Worm (Caenorhabditis elegans) whole organism, L1 larva: ENCODE data around the gene dgk-5.
A peak's percentile ranks its signal among the peaks of the same experiment; 100 is the strongest.

ENCODE experiments used
- C16A3.4 ChIP-seq: fragments of 150-350 bp; optimal IDR thresholded peaks from 2 replicates; lab custom pipeline; 2014; ENCODE audit warnings: missing biosample characterization, missing genetic modification characterization
- F16B12.6 ChIP-seq: fragments of 150-350 bp; optimal IDR thresholded peaks from 2 replicates; lab custom pipeline; 2014; ENCODE audit warnings: missing biosample characterization, missing genetic modification characterization
- aha-1 ChIP-seq: fragments of 150-350 bp; optimal IDR thresholded peaks from 2 replicates; lab custom pipeline; 2014; ENCODE audit warnings: missing biosample characterization, missing genetic modification characterization
- alr-1 ChIP-seq: fragments of 200-800 bp; sonication (Bioruptor generic); optimal IDR thresholded peaks from 2 replicates; lab custom pipeline; 2018; ENCODE audit warnings: borderline replicate concordance, mild to moderate bottlenecking, missing genetic modification characterization, missing compliant biosample characterization
- aly-2 ChIP-seq: fragments of 150-350 bp; optimal IDR thresholded peaks from 2 replicates; lab custom pipeline; 2014; ENCODE audit warnings: missing biosample characterization, missing genetic modification characterization
- blmp-1 ChIP-seq: fragments of 150-350 bp; optimal IDR thresholded peaks from 2 replicates; lab custom pipeline; 2014; ENCODE audit warnings: missing biosample characterization, missing genetic modification characterization
- ceh-63 ChIP-seq: fragments of 200-800 bp; sonication (Bioruptor generic); optimal IDR thresholded peaks from 2 replicates; lab custom pipeline; 2018; ENCODE audit warnings: mild to moderate bottlenecking, missing genetic modification characterization, missing compliant biosample characterization
- ceh-90 ChIP-seq: sonication (generic microtip); optimal IDR thresholded peaks from 2 replicates; lab custom pipeline; 2016; ENCODE audit warnings: missing genetic modification characterization, missing compliant biosample characterization
- ces-1 ChIP-seq: fragments of 150-350 bp; optimal IDR thresholded peaks from 2 replicates; lab custom pipeline; 2014; ENCODE audit warnings: missing biosample characterization, missing genetic modification reagents, missing genetic modification characterization
- dpl-1 ChIP-seq, 3 experiments: fragments of 150-350 bp in 2 of 3; sonication (generic microtip) in 1 of 3; optimal IDR thresholded peaks; 2 replicates each; lab custom pipeline; 2014 to 2017; ENCODE audit warnings: missing biosample characterization in 3 of 3, missing genetic modification characterization in 3 of 3, missing genetic modification reagents in 3 of 3
- efl-1 ChIP-seq, 4 experiments: fragments of 150-350 bp; optimal IDR thresholded peaks in 3 of 4; peaks in 1 of 4; 1 replicate in 1 of 4; 2 replicates in 3 of 4; lab custom pipeline; 2014; ENCODE audit warnings: missing biosample characterization in 2 of 4, missing genetic modification characterization in 2 of 4, missing genetic modification reagents in 2 of 4
- efl-3 ChIP-seq: fragments of 200-800 bp; sonication (Bioruptor generic); optimal IDR thresholded peaks from 2 replicates; lab custom pipeline; 2018; ENCODE audit warnings: mild to moderate bottlenecking, missing genetic modification characterization, missing compliant biosample characterization
- egl-13 ChIP-seq: sonication (generic microtip); optimal IDR thresholded peaks from 2 replicates; lab custom pipeline; 2016; ENCODE audit warnings: missing genotype, missing genetic modification reagents, missing genetic modification characterization, missing compliant biosample characterization
- egl-27 ChIP-seq, 2 experiments: fragments of 150-350 bp in 1 of 2; sonication (generic microtip); optimal IDR thresholded peaks; 3 replicates each; lab custom pipeline; 2017 to 2018; ENCODE audit warnings: missing biosample characterization in 2 of 2, missing genetic modification characterization in 2 of 2, missing genetic modification reagents in 2 of 2
- elt-2 ChIP-seq: sonication (generic microtip); optimal IDR thresholded peaks from 2 replicates; lab custom pipeline; 2016; ENCODE audit warnings: missing genetic modification characterization, mild to moderate bottlenecking, inconsistent platforms, missing compliant biosample characterization, missing genetic modification reagents
- ets-5 ChIP-seq: fragments of 200-800 bp; sonication (Bioruptor generic); IDR thresholded peaks from 2 replicates; pipeline ENCODE4 v1.3.6; 2022; ENCODE audit warnings: missing genetic modification characterization, missing compliant biosample characterization
- fkh-10 ChIP-seq: sonication (generic microtip); optimal IDR thresholded peaks from 2 replicates; lab custom pipeline; 2017; ENCODE audit warnings: missing biosample characterization, missing genetic modification reagents, missing genetic modification characterization
- fkh-4 ChIP-seq: sonication (generic microtip); optimal IDR thresholded peaks from 2 replicates; lab custom pipeline; 2016; ENCODE audit warnings: missing compliant biosample characterization, missing genetic modification characterization, borderline replicate concordance
- fkh-8 ChIP-seq: sonication (generic microtip); optimal IDR thresholded peaks from 2 replicates; lab custom pipeline; 2016; ENCODE audit warnings: mild to moderate bottlenecking, missing genetic modification characterization, missing compliant biosample characterization
- fos-1 ChIP-seq: fragments of 150-350 bp; optimal IDR thresholded peaks from 2 replicates; lab custom pipeline; 2014; ENCODE audit warnings: missing biosample characterization, missing genetic modification characterization
- hlh-4 ChIP-seq: sonication (generic microtip); optimal IDR thresholded peaks from 2 replicates; lab custom pipeline; 2016; ENCODE audit warnings: mild to moderate bottlenecking, missing genetic modification characterization, missing compliant biosample characterization
- irx-1 ChIP-seq: sonication (generic microtip); optimal IDR thresholded peaks from 2 replicates; lab custom pipeline; 2016; ENCODE audit warnings: missing genetic modification characterization, missing compliant biosample characterization
- lin-14 ChIP-seq: fragments of 200-800 bp; sonication (Bioruptor generic); optimal IDR thresholded peaks from 2 replicates; lab custom pipeline; 2018; ENCODE audit warnings: mild to moderate bottlenecking, missing genetic modification characterization, moderate library complexity, missing compliant biosample characterization
- lin-15B ChIP-seq: fragments of 150-350 bp; sonication (generic microtip); optimal IDR thresholded peaks from 3 replicates; lab custom pipeline; 2014; ENCODE audit warnings: missing biosample characterization, missing genetic modification characterization
- lin-35 ChIP-seq, 2 experiments: fragments of 150-350 bp; optimal IDR thresholded peaks; 2 replicates each; lab custom pipeline; 2014; ENCODE audit warnings: missing biosample characterization in 2 of 2, missing genetic modification characterization in 2 of 2, missing genetic modification reagents in 2 of 2
- lsy-2 ChIP-seq, 2 experiments: fragments of 150-350 bp; optimal IDR thresholded peaks; 2 replicates each; lab custom pipeline; 2014; ENCODE audit warnings: missing biosample characterization in 2 of 2, missing genetic modification characterization in 2 of 2
- mab-9 ChIP-seq: fragments of 200-800 bp; sonication (Bioruptor generic); IDR thresholded peaks from 2 replicates; pipeline ENCODE4 v1.3.6; 2022; ENCODE audit warnings: missing genetic modification reagents, missing genetic modification characterization, missing compliant biosample characterization
- mef-2 ChIP-seq: fragments of 150-350 bp; optimal IDR thresholded peaks from 2 replicates; lab custom pipeline; 2014; ENCODE audit warnings: missing biosample characterization, missing genetic modification characterization
- mep-1 ChIP-seq: fragments of 150-350 bp; optimal IDR thresholded peaks from 2 replicates; lab custom pipeline; 2014; ENCODE audit warnings: missing biosample characterization, missing genetic modification characterization
- nhr-12 ChIP-seq: sonication (generic microtip); optimal IDR thresholded peaks from 2 replicates; lab custom pipeline; 2017; ENCODE audit warnings: missing biosample characterization, missing genetic modification characterization
- nhr-19 ChIP-seq: fragments of 200-800 bp; sonication (Bioruptor generic); conservative IDR thresholded peaks from 2 replicates; pipeline ENCODE4 v1.3.6; 2022; ENCODE audit warnings: missing genetic modification characterization, missing compliant biosample characterization
- nhr-28 ChIP-seq: fragments of 150-350 bp; optimal IDR thresholded peaks from 2 replicates; lab custom pipeline; 2014; ENCODE audit warnings: missing biosample characterization, missing genetic modification characterization
- pag-3 ChIP-seq: sonication (generic microtip); optimal IDR thresholded peaks from 2 replicates; lab custom pipeline; 2017; ENCODE audit warnings: missing genetic modification characterization, mild to moderate bottlenecking, missing compliant biosample characterization, antibody characterized with exemption, borderline replicate concordance; ENCODE audit not compliant: insufficient read depth
- pax-3 ChIP-seq: fragments of 200-800 bp; sonication (Bioruptor generic); optimal IDR thresholded peaks from 2 replicates; lab custom pipeline; 2018; ENCODE audit warnings: mild to moderate bottlenecking, missing genetic modification characterization, moderate library complexity, missing compliant biosample characterization
- pqm-1 ChIP-seq: sonication (generic microtip); optimal IDR thresholded peaks from 3 replicates; lab custom pipeline; 2017; ENCODE audit warnings: missing biosample characterization, missing genetic modification characterization
- sox-4 ChIP-seq: sonication (generic microtip); optimal IDR thresholded peaks from 2 replicates; lab custom pipeline; 2016; ENCODE audit warnings: missing genetic modification characterization, missing compliant biosample characterization
- swsn-7 ChIP-seq: sonication (generic microtip); optimal IDR thresholded peaks from 2 replicates; lab custom pipeline; 2016; ENCODE audit warnings: missing genetic modification characterization, missing compliant biosample characterization
- tlp-1 ChIP-seq: fragments of 150-350 bp; optimal IDR thresholded peaks from 2 replicates; lab custom pipeline; 2014; ENCODE audit warnings: missing biosample characterization, missing genetic modification characterization
- unc-130 ChIP-seq: fragments of 150-350 bp; optimal IDR thresholded peaks from 2 replicates; lab custom pipeline; 2017; ENCODE audit warnings: missing biosample characterization, missing genetic modification characterization, inconsistent platforms
- unc-30 ChIP-seq: sonication (generic microtip); optimal IDR thresholded peaks from 2 replicates; lab custom pipeline; 2017; ENCODE audit warnings: missing biosample characterization, missing genetic modification characterization
- unc-62 ChIP-seq: fragments of 150-350 bp; optimal IDR thresholded peaks from 2 replicates; lab custom pipeline; 2014; ENCODE audit warnings: missing biosample characterization, missing genetic modification reagents, missing genetic modification characterization
- unc-98 ChIP-seq: fragments of 200-800 bp; sonication (Bioruptor generic); IDR thresholded peaks from 2 replicates; pipeline ENCODE4 v1.3.6; 2022; ENCODE audit warnings: missing genetic modification characterization, missing compliant biosample characterization
- xbp-1 ChIP-seq: sonication (generic microtip); optimal IDR thresholded peaks from 2 replicates; lab custom pipeline; 2016; ENCODE audit warnings: missing genetic modification characterization, missing compliant biosample characterization
- zag-1 ChIP-seq: fragments of 150-350 bp; optimal IDR thresholded peaks from 2 replicates; lab custom pipeline; 2014; ENCODE audit warnings: missing biosample characterization, missing genetic modification characterization
- zip-4 ChIP-seq: fragments of 200-800 bp; sonication (Bioruptor generic); optimal IDR thresholded peaks from 2 replicates; lab custom pipeline; 2018; ENCODE audit warnings: mild to moderate bottlenecking, missing genetic modification characterization, moderate library complexity, missing compliant biosample characterization
- ztf-11 ChIP-seq, 2 experiments: sonication (generic microtip); optimal IDR thresholded peaks; 2 replicates each; lab custom pipeline; 2016 to 2017; ENCODE audit warnings: missing genetic modification characterization in 2 of 2, missing biosample characterization in 1 of 2, missing compliant biosample characterization in 1 of 2

dgk-5 gene

DNA sequence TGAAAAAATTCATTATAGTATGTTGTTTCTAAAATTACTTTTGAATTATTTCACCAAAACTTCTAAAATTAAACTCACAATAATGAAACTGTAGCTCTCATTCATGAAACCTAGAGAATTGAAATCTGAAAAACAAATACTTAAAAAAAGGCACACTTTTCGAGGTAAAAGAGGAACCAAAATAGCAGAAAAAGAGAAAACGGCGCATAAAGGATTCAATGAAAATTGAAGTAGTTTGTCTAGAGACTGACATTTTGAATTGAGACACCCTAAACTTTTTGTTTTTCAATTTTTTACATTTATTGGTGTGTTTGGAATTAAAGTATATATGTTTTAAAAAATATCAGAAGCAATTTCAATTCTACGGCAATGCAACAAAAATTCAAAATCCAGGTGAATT, at the start of gene dgk-5:
dgk-5 (minus strand) TSS at position 101 of the 400 bp plus-strand sequence.
- TF ChIP-seq F16B12.6 (tag; lab: Kevin White, UChicago), result no peak
- no peak for TF ChIP-seq unc-98 (GFP tag; lab: Robert Waterston, UW)
- no peak for TF ChIP-seq egl-13 (tag; lab: Kevin White, UChicago)
- no peak for TF ChIP-seq pag-3
- no peak for TF ChIP-seq unc-62 (GFP tag; lab: Kevin White, UChicago)
- TF ChIP-seq ces-1 (GFP tag; lab: Kevin White, UChicago), result no peak
- TF ChIP-seq fkh-8 (tag; lab: Kevin White, UChicago), result no peak
- TF ChIP-seq fkh-10 (GFP tag; lab: Kevin White, UChicago), result no peak
- TF ChIP-seq swsn-7 (tag; lab: Kevin White, UChicago), result no peak
- no peak for TF ChIP-seq unc-130 (tag; lab: Kevin White, UChicago)
- TF ChIP-seq zag-1 (tag; lab: Kevin White, UChicago), result no peak
- no peak for TF ChIP-seq ets-5 (GFP tag; lab: Robert Waterston, UW)
- no peak for TF ChIP-seq sox-4
- TF ChIP-seq nhr-19 (GFP tag; lab: Robert Waterston, UW), result no peak
- TF ChIP-seq nhr-12 (tag; lab: Kevin White, UChicago), result no peak
- no peak for TF ChIP-seq xbp-1 (tag; lab: Kevin White, UChicago)
- TF ChIP-seq ztf-11 (tag; optimal IDR thresholded peaks at IDR 0.05; lab: Kevin White, UChicago), result no peak
- no peak for TF ChIP-seq lin-14 (GFP tag; lab: Kevin White, UChicago)
- TF ChIP-seq lin-35 (GFP tag; optimal IDR thresholded peaks at IDR 0.05; lab: Kevin White, UChicago), result no peak
- TF ChIP-seq mab-9 (GFP tag; lab: Robert Waterston, UW), result no peak

DNA sequence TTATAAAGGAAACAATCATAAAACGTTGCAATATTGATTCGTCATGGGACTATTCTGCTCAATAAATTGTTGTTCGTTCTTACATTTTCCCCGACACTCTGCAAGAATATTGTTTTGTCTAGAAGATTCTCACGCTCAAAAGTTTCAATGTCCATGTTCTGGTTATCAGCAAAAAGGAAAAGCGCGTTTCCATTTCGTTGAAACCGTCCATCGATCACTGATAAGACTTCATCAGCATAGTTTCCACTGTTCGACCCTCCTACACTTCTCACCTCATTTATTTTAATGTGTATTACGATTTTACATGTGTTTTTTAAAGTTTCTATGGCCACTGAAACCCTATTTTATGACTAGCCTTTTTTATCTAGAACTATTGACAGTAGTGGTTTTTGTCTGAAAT, 49.2 kb upstream of the dgk-5 start:
- TF ChIP-seq blmp-1 (tag; lab: Kevin White, UChicago), result peak; percentile 40
- peak; percentile 57 for TF ChIP-seq elt-2 (tag; lab: Kevin White, UChicago)
- TF ChIP-seq xbp-1 (tag; lab: Kevin White, UChicago), result no peak
- peak; percentile 45 for TF ChIP-seq pqm-1
- TF ChIP-seq efl-1 (optimal IDR thresholded peaks at IDR 0.05; lab: Kevin White, UChicago), result no peak
- peak in 1 of 2 experiments; percentile 87 for TF ChIP-seq efl-1 (GFP tag; optimal IDR thresholded peaks at IDR 0.05 in 1 of 2; lab: Kevin White, UChicago)

ce11 chrII:6519703-6520102, 48.8 kb upstream of the dgk-5 start:
- TF ChIP-seq aly-2 (tag; lab: Kevin White, UChicago), result no peak
- TF ChIP-seq hlh-4, result no peak
- TF ChIP-seq fos-1 (tag; lab: Kevin White, UChicago), result no peak
- TF ChIP-seq blmp-1 (tag; lab: Kevin White, UChicago), result peak; percentile 1
- TF ChIP-seq efl-1 (optimal IDR thresholded peaks at IDR 0.05; lab: Kevin White, UChicago), result peak; percentile 31
- TF ChIP-seq efl-1 (GFP tag; optimal IDR thresholded peaks at IDR 0.05 in 1 of 2; lab: Kevin White, UChicago), result peak; percentile 45 to 94
- no peak for TF ChIP-seq unc-62 (GFP tag; lab: Kevin White, UChicago)
- TF ChIP-seq ceh-90 (tag; lab: Kevin White, UChicago), result no peak
- no peak for TF ChIP-seq tlp-1
- TF ChIP-seq ztf-11 (tag; optimal IDR thresholded peaks at IDR 0.05; lab: Kevin White, UChicago), result no peak
- no peak for TF ChIP-seq lin-15B
- TF ChIP-seq mep-1 (tag; lab: Kevin White, UChicago), result peak; percentile 39
- no peak for TF ChIP-seq aha-1 (tag; lab: Kevin White, UChicago)
- peak in 2 of 3 experiments; percentile 47 to 64 for TF ChIP-seq dpl-1 (GFP tag; optimal IDR thresholded peaks at IDR 0.05; lab: Kevin White, UChicago)
- TF ChIP-seq unc-98 (GFP tag; lab: Robert Waterston, UW), result no peak
- TF ChIP-seq egl-27 (tag; optimal IDR thresholded peaks at IDR 0.05; lab: Kevin White, UChicago), result no peak
- TF ChIP-seq lin-35 (GFP tag; optimal IDR thresholded peaks at IDR 0.05; lab: Kevin White, UChicago), result peak in 1 of 2 experiments; percentile 67
- TF ChIP-seq lsy-2 (tag; optimal IDR thresholded peaks at IDR 0.05; lab: Kevin White, UChicago), result peak in 1 of 2 experiments; percentile 75

ce11 chrII:6516276-6516675, 45.4 kb upstream of the dgk-5 start, which contains the start of gene C56E6.7:
C56E6.7 (plus strand) TSS chrII:6516576.
- no peak for TF ChIP-seq pax-3 (tag; lab: Kevin White, UChicago)
- no peak for TF ChIP-seq lin-15B
- no peak for TF ChIP-seq nhr-28 (tag; lab: Kevin White, UChicago)
- TF ChIP-seq mep-1 (tag; lab: Kevin White, UChicago), result no peak
- no peak for TF ChIP-seq zip-4 (GFP tag; lab: Kevin White, UChicago)
- TF ChIP-seq irx-1 (tag; lab: Kevin White, UChicago), result no peak
- no peak for TF ChIP-seq C16A3.4 (tag; lab: Kevin White, UChicago)
- no peak for TF ChIP-seq fkh-4 (tag; lab: Kevin White, UChicago)
- TF ChIP-seq unc-30 (tag; lab: Kevin White, UChicago), result no peak
- no peak for TF ChIP-seq ceh-63 (GFP tag; lab: Kevin White, UChicago)
- TF ChIP-seq aly-2 (tag; lab: Kevin White, UChicago), result no peak
- TF ChIP-seq alr-1, result no peak
- TF ChIP-seq efl-3 (GFP tag; lab: Kevin White, UChicago), result no peak
- TF ChIP-seq egl-13 (tag; lab: Kevin White, UChicago), result no peak
- no peak for TF ChIP-seq dpl-1 (GFP tag; optimal IDR thresholded peaks at IDR 0.05; lab: Kevin White, UChicago)
- TF ChIP-seq mef-2 (tag; lab: Kevin White, UChicago), result no peak
